Worm (Caenorhabditis elegans): ENCODE results near the gene F13A2.9.

Gene F13A2.9

DNA sequence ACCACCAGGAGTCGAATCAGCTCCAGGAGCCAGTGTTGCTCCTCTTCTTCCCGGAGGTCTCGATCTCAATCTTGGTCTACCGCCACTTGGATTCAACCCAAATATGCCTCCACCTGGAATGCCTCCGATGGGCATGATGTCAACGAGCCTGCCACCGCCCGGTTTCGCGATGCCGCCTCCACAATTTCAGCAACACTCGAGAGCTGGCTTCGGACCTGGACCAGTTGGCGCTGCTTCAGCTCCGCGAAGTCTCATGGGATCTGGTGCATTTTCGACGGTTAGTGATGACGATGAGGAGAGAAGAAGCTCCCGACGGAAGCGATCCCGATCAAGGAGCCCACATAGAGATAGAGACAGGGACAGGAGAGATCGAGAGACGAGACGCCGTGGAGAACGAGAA is 14.3 kb downstream of the F13A2.9 start:
- TF ChIP-seq aly-1 (tag; optimal IDR thresholded peaks at IDR 0.05) = no peak
- no peak for TF ChIP-seq ceh-13 (GFP tag; optimal IDR thresholded peaks at IDR 0.05)
- TF ChIP-seq ceh-36 (tag; optimal IDR thresholded peaks at IDR 0.05) = no peak

DNA sequence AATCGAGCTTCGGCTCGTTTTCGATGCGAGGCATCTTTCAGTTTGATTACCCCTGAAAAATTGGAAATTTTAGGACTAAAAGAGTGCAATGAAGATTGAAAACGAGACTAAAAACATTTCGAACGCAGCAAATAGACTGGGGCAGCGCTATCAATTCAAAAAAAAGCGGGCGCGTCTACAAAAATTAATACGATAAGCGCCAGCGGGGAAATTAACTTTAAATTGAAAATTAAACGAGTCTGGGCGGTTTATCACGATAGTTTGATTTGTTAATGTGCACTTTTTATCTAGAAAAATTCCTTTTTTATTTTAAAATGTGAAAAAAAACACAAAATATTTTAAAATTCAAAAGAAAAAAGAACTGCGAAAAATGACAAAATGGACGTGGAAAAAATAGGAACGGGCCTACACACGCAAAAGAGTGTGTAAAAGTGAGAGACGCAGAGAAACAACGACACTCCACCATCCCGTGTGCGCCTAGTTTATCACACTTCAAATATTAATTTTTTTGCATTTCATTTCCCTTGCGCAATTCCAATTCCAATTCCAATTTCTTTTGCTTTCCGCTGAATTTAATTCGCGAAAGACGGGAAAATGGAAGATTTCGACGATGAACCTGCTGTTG is 15.9 kb downstream of the F13A2.9 start, which contains the start of the genes gmpr-1 and fipp-1:
Gene gmpr-1 (minus strand): TSS at position 75 of the 625 bp plus-strand sequence.
Gene fipp-1 (plus strand): TSS at position 499 of the 625 bp plus-strand sequence.
- no peak for TF ChIP-seq flt-1 (GFP tag; IDR thresholded peaks at IDR 0.05)
- no peak for TF ChIP-seq F13C5.2 (tag; optimal IDR thresholded peaks at IDR 0.05)
- TF ChIP-seq ama-1 (optimal IDR thresholded peaks at IDR 0.05) = no peak
- no peak for TF ChIP-seq ceh-13 (GFP tag; optimal IDR thresholded peaks at IDR 0.05)
- TF ChIP-seq pes-1 (GFP tag; IDR thresholded peaks at IDR 0.05) = no peak
- TF ChIP-seq ceh-36 (tag; optimal IDR thresholded peaks at IDR 0.05) = no peak
- TF ChIP-seq hnd-1 (tag; optimal IDR thresholded peaks at IDR 0.05) = no peak
- no peak for TF ChIP-seq sea-1 (GFP tag; conservative IDR thresholded peaks at IDR 0.05)
- no peak for TF ChIP-seq B0310.2 (tag; optimal IDR thresholded peaks at IDR 0.05)
- no peak for TF ChIP-seq hmbx-1 (tag; optimal IDR thresholded peaks at IDR 0.05)
- no peak for TF ChIP-seq hmg-4 (GFP tag; optimal IDR thresholded peaks at IDR 0.05)
- TF ChIP-seq aly-1 (tag; optimal IDR thresholded peaks at IDR 0.05) = no peak
- TF ChIP-seq tbx-11 (GFP tag; IDR thresholded peaks at IDR 0.05) = no peak
- TF ChIP-seq ets-7 (tag; optimal IDR thresholded peaks at IDR 0.05) = no peak
- TF ChIP-seq scrt-1 (GFP tag; IDR thresholded peaks at IDR 0.05) = no peak
- TF ChIP-seq tbx-37 (GFP tag; conservative IDR thresholded peaks at IDR 0.05) = no peak
- no peak for TF ChIP-seq tra-4 (tag; optimal IDR thresholded peaks at IDR 0.05)

DNA sequence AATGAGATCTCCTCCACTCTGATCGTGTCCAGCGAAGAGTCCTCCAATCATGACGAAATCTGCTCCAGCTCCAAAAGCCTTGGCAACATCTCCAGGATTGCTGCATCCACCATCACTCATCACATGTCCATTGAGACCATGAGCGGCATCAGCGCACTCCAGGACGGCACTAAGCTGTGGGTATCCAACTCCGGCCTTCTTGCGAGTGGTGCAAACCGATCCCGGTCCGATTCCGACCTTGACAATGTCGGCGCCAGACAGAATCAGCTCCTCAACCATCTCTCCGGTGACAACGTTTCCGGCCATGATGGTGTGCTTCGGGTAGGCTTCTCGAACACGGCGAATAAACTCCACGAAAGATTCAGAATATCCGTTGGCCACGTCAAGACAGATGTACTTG is 16.8 kb downstream of the F13A2.9 start:
- no peak for TF ChIP-seq pes-1 (GFP tag; IDR thresholded peaks at IDR 0.05)
- no peak for TF ChIP-seq tra-4 (tag; optimal IDR thresholded peaks at IDR 0.05)
- TF ChIP-seq aly-1 (tag; optimal IDR thresholded peaks at IDR 0.05) = no peak
- no peak for TF ChIP-seq scrt-1 (GFP tag; IDR thresholded peaks at IDR 0.05)
- no peak for TF ChIP-seq hnd-1 (tag; optimal IDR thresholded peaks at IDR 0.05)
- TF ChIP-seq ama-1 (optimal IDR thresholded peaks at IDR 0.05) = no peak
- no peak for TF ChIP-seq flt-1 (GFP tag; IDR thresholded peaks at IDR 0.05)
- no peak for TF ChIP-seq hmbx-1 (tag; optimal IDR thresholded peaks at IDR 0.05)
- TF ChIP-seq ets-7 (tag; optimal IDR thresholded peaks at IDR 0.05) = no peak
- no peak for TF ChIP-seq F13C5.2 (tag; optimal IDR thresholded peaks at IDR 0.05)

DNA sequence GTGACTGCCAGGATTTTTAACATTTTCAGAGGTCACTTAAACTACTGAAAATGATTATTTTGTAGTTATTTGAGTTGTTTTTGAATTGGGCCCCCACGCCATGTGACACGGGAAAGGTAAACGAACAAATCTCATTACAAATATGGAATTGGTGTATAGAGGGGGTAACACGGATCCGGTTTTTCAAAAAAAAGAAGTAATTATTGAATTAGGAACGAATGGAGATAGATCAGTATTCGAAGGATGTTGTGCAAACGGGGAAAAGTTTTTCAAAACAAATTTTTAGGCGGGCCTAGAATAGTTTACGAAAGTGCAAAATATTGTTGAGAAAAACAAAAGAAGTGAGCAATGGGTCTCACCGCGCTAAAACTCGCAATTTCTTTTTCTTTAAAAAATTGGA is 20.9 kb downstream of the F13A2.9 start, which contains the start of gene F32D1.11:
Gene F32D1.11 (minus strand): TSS at position 101 of the 400 bp plus-strand sequence.
- TF ChIP-seq ceh-13 (GFP tag; optimal IDR thresholded peaks at IDR 0.05) = no peak
- TF ChIP-seq ets-7 (tag; optimal IDR thresholded peaks at IDR 0.05) = no peak
- TF ChIP-seq aly-1 (tag; optimal IDR thresholded peaks at IDR 0.05) = no peak
- TF ChIP-seq hmg-4 (GFP tag; optimal IDR thresholded peaks at IDR 0.05) = no peak
- no peak for TF ChIP-seq ceh-36 (tag; optimal IDR thresholded peaks at IDR 0.05)
- no peak for TF ChIP-seq tbx-37 (GFP tag; conservative IDR thresholded peaks at IDR 0.05)
- TF ChIP-seq sea-1 (GFP tag; conservative IDR thresholded peaks at IDR 0.05) = no peak
- no peak for TF ChIP-seq ama-1 (optimal IDR thresholded peaks at IDR 0.05)
- no peak for TF ChIP-seq flt-1 (GFP tag; IDR thresholded peaks at IDR 0.05)
- no peak for TF ChIP-seq B0310.2 (tag; optimal IDR thresholded peaks at IDR 0.05)
- no peak for TF ChIP-seq scrt-1 (GFP tag; IDR thresholded peaks at IDR 0.05)
- TF ChIP-seq F13C5.2 (tag; optimal IDR thresholded peaks at IDR 0.05) = no peak
- no peak for TF ChIP-seq pes-1 (GFP tag; IDR thresholded peaks at IDR 0.05)

DNA sequence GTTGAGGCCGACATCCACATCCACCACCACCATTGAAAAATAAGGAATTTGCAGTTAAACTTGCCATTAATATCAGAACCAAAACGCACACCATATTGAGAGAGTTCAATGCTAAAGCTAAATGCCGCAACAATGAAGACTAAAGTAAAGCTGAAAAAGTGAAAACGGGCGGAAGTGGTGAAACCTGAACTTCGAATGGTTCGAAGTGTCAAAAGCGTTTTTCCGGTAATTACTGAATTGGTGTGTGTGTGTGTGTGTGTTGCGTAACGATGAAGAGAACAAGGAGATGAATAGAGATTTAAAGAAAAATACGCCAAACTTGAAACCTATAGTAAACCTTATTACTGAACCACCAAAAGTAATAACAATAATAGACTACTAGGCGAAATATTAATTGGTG is 22.8 kb downstream of the F13A2.9 start, which contains the start of gene grl-13:
Gene grl-13 (minus strand): TSS at position 101 of the 400 bp plus-strand sequence.
- TF ChIP-seq hmbx-1 (tag; optimal IDR thresholded peaks at IDR 0.05) = no peak
- TF ChIP-seq F13C5.2 (tag; optimal IDR thresholded peaks at IDR 0.05) = no peak
- no peak for TF ChIP-seq ceh-36 (tag; optimal IDR thresholded peaks at IDR 0.05)
- no peak for TF ChIP-seq pes-1 (GFP tag; IDR thresholded peaks at IDR 0.05)
- no peak for TF ChIP-seq ets-7 (tag; optimal IDR thresholded peaks at IDR 0.05)
- TF ChIP-seq hmg-4 (GFP tag; optimal IDR thresholded peaks at IDR 0.05) = no peak
- TF ChIP-seq sea-1 (GFP tag; conservative IDR thresholded peaks at IDR 0.05) = no peak
- TF ChIP-seq flt-1 (GFP tag; IDR thresholded peaks at IDR 0.05) = no peak
- TF ChIP-seq aly-1 (tag; optimal IDR thresholded peaks at IDR 0.05) = no peak
- TF ChIP-seq tra-4 (tag; optimal IDR thresholded peaks at IDR 0.05) = no peak
- no peak for TF ChIP-seq hnd-1 (tag; optimal IDR thresholded peaks at IDR 0.05)
- TF ChIP-seq tbx-37 (GFP tag; conservative IDR thresholded peaks at IDR 0.05) = no peak
- no peak for TF ChIP-seq ceh-13 (GFP tag; optimal IDR thresholded peaks at IDR 0.05)
- TF ChIP-seq tbx-11 (GFP tag; IDR thresholded peaks at IDR 0.05) = no peak
- TF ChIP-seq ama-1 (optimal IDR thresholded peaks at IDR 0.05) = no peak
- no peak for TF ChIP-seq scrt-1 (GFP tag; IDR thresholded peaks at IDR 0.05)
- TF ChIP-seq B0310.2 (tag; optimal IDR thresholded peaks at IDR 0.05) = no peak

DNA sequence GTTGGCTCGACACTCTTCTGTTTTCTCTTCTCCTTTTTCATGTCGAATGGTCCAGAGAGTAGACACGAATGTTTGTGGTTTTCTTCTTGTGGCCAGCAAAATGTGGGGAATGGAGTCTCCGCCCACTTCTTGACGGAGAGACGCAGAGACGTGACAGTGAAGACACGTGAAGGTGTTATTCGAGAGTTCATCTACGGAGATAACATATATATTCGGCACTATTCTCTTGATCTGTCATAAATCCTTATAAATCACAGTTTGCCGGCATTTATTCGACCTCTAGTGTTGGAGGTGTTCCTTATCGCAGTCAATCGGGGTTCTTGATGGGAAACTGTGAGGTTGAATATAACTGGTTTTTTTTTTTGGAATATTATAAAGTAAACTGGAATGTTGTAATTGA is 25.8 kb downstream of the F13A2.9 start, which contains the start of gene F32D1.3:
Gene F32D1.3 (minus strand): TSS at position 65 of the 400 bp plus-strand sequence.
- TF ChIP-seq B0310.2 (tag; optimal IDR thresholded peaks at IDR 0.05) = no peak
- no peak for TF ChIP-seq tra-4 (tag; optimal IDR thresholded peaks at IDR 0.05)
- no peak for TF ChIP-seq tbx-11 (GFP tag; IDR thresholded peaks at IDR 0.05)
- no peak for TF ChIP-seq ets-7 (tag; optimal IDR thresholded peaks at IDR 0.05)

DNA sequence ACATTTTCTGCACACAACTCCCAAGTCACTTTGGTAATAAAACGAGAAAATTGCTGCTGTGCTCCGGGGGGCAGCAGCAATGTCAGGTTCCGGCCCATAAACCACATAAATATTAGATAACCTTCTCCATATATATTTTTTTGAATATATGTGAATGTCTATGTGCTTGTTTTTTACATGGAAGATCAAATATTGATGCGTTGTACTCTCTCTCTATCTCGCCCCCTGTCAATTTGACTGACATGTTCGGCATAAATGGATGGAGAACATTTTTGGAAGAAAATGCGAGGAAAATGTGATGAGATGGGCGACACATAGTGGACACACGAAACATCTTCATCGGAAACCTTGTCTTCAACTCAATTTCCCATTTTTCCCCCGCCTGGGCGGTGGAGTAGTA is 27.3 kb downstream of the F13A2.9 start:
- TF ChIP-seq ama-1 (optimal IDR thresholded peaks at IDR 0.05) (no peak), B0310.2 (tag; optimal IDR thresholded peaks at IDR 0.05) (no peak), tra-4 (tag; optimal IDR thresholded peaks at IDR 0.05) (no peak), ceh-13 (GFP tag; optimal IDR thresholded peaks at IDR 0.05) (no peak)

DNA sequence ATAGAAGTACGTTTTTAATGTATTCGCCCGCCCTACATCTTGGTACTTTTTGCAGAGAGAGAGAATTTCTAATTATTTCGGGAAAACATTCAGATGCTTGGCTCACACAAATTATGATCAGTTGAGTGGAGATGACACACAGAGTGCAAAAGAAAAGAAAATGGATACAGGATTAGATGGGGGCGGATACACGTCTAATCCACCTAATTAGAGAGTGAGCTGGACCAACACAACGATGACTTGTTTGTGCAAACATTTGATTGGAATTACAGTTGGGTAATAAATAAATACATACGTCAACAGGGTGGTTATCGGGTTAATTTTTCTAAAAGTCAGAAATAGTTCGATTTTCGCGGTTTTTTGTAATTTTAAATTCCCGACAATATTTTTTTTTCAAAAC is 28.2 kb downstream of the F13A2.9 start:
- TF ChIP-seq hmbx-1 (tag; optimal IDR thresholded peaks at IDR 0.05) = no peak
- no peak for TF ChIP-seq ama-1 (optimal IDR thresholded peaks at IDR 0.05)
- TF ChIP-seq ets-7 (tag; optimal IDR thresholded peaks at IDR 0.05) = no peak
